ENCODE assay signal across 1 fruit fly cellular context in genomic region chr3L:346656-347640, dm6.
TF ChIP-seq lines count a peak whose summit lies in the region.

mth (minus strand) TSS chr3L:346957.

TF ChIP-seq in whole organism, embryonic, 481 proteins besides CTCF, POLR2A, EP300 and RAD21 (continued from another document and continues in another):
- no peak for TF ChIP-seq Hey (tag; optimal IDR thresholded peaks at IDR 0.05; lab: Kevin White, UChicago)
- TF ChIP-seq CG6791 (GFP tag; IDR thresholded peaks at IDR 0.05; lab: Robert Waterston, UW; ENCODE audit: partially characterized antibody), result peak; percentile 96
- no peak; the same call in 1 of the 2 replicates for TF ChIP-seq CG9215 (GFP tag; IDR thresholded peaks at IDR 0.05; lab: Robert Waterston, UW)
- TF ChIP-seq stwl (tag; optimal IDR thresholded peaks at IDR 0.05; lab: Kevin White, UChicago), result peak; percentile 81
- TF ChIP-seq HLH3B (GFP tag; IDR thresholded peaks at IDR 0.05; lab: Robert Waterston, UW), result no peak
- no peak for TF ChIP-seq Dip2 (GFP tag; IDR thresholded peaks at IDR 0.05; lab: Robert Waterston, UW)
- peak; percentile 94 for TF ChIP-seq Bgb (GFP tag; IDR thresholded peaks at IDR 0.05; lab: Robert Waterston, UW; ENCODE audit: partially characterized antibody)
- no peak for TF ChIP-seq org-1 (GFP tag; optimal IDR thresholded peaks at IDR 0.05; lab: Kevin White, UChicago)
- TF ChIP-seq CG16779 (GFP tag; IDR thresholded peaks at IDR 0.05; lab: Robert Waterston, UW), result no peak
- TF ChIP-seq CG4730 (GFP tag; IDR thresholded peaks at IDR 0.05; lab: Robert Waterston, UW), result no peak
- TF ChIP-seq seq (GFP tag; IDR thresholded peaks at IDR 0.05; lab: Robert Waterston, UW), result no peak
- TF ChIP-seq CG10147 (GFP tag; optimal IDR thresholded peaks at IDR 0.05; lab: Kevin White, UChicago), result no peak
- TF ChIP-seq CG12236 (GFP tag; optimal IDR thresholded peaks at IDR 0.05; lab: Kevin White, UChicago), result no peak
- no peak for TF ChIP-seq CG4404 (GFP tag; IDR thresholded peaks at IDR 0.05; lab: Robert Waterston, UW)
- peak; percentile 22 for TF ChIP-seq Sox100B (GFP tag; optimal IDR thresholded peaks at IDR 0.05; lab: Kevin White, UChicago)
- peak; percentile 51 for TF ChIP-seq CG10366 (GFP tag; IDR thresholded peaks at IDR 0.05; lab: Robert Waterston, UW)
- TF ChIP-seq gem (tag; optimal IDR thresholded peaks at IDR 0.05; lab: Kevin White, UChicago), result peak; percentile 63
- peak; percentile 100 for TF ChIP-seq BEAF-32 (GFP tag; optimal IDR thresholded peaks at IDR 0.05; lab: Kevin White, UChicago)
- peak; percentile 70 for TF ChIP-seq CG10267 (tag; optimal IDR thresholded peaks at IDR 0.05; lab: Kevin White, UChicago)
- no peak for TF ChIP-seq salm (tag; optimal IDR thresholded peaks at IDR 0.05; lab: Kevin White, UChicago)
- TF ChIP-seq Lhr (GFP tag; optimal IDR thresholded peaks at IDR 0.05; lab: Kevin White, UChicago), result peak; percentile 38
- TF ChIP-seq crc (GFP tag; optimal IDR thresholded peaks at IDR 0.05; lab: Kevin White, UChicago), result no peak
- TF ChIP-seq ci (GFP tag; IDR thresholded peaks at IDR 0.05; lab: Robert Waterston, UW), result 0 out of 3 replicates have a peak, but pooled peaks have one; percentile 45
- TF ChIP-seq CG17328 (GFP tag; IDR thresholded peaks at IDR 0.05; lab: Robert Waterston, UW), result no peak
- TF ChIP-seq Ets65A (GFP tag; lab: Kevin White, UChicago), result peak; percentile 97
- TF ChIP-seq CG14860 (GFP tag; IDR thresholded peaks at IDR 0.05; lab: Robert Waterston, UW; ENCODE audit: partially characterized antibody), result peak; percentile 100
- peak; percentile 49 for TF ChIP-seq CG12769 (tag; optimal IDR thresholded peaks at IDR 0.05; lab: Kevin White, UChicago)
- TF ChIP-seq dpn (GFP tag; optimal IDR thresholded peaks at IDR 0.05; lab: Kevin White, UChicago), result peak; percentile 53 to 60
- TF ChIP-seq eve (GFP tag; optimal IDR thresholded peaks at IDR 0.05; lab: Kevin White, UChicago), result peak in 1 of 2 experiments; percentile 72
- TF ChIP-seq CG10321 (GFP tag; IDR thresholded peaks at IDR 0.05; lab: Robert Waterston, UW), result no peak
- peak; percentile 93; the same call in 2 of the 3 replicates for TF ChIP-seq mld (GFP tag; IDR thresholded peaks at IDR 0.05; lab: Robert Waterston, UW; ENCODE audit: partially characterized antibody)
- TF ChIP-seq dm (GFP tag; optimal IDR thresholded peaks at IDR 0.05; lab: Kevin White, UChicago), result peak; percentile 60
- peak; percentile 28 for TF ChIP-seq Antp (GFP tag; optimal IDR thresholded peaks at IDR 0.05; lab: Kevin White, UChicago)
- peak; percentile 49 for TF ChIP-seq CG9817 (tag; optimal IDR thresholded peaks at IDR 0.05; lab: Kevin White, UChicago)
- peak; percentile 32 for TF ChIP-seq CG8924 (tag; optimal IDR thresholded peaks at IDR 0.05; lab: Kevin White, UChicago)
- no peak for TF ChIP-seq CG16815 (GFP tag; optimal IDR thresholded peaks at IDR 0.05; lab: Kevin White, UChicago)
- peak; percentile 57 for TF ChIP-seq CG11504 (tag; optimal IDR thresholded peaks at IDR 0.05; lab: Kevin White, UChicago)
- TF ChIP-seq pum (GFP tag; optimal IDR thresholded peaks at IDR 0.05; lab: Kevin White, UChicago), result peak; percentile 35
- peak in 1 of 2 experiments; percentile 79 for TF ChIP-seq insv (GFP tag; optimal IDR thresholded peaks at IDR 0.05; lab: Kevin White, UChicago)
- peak; percentile 65 for TF ChIP-seq Hmr (GFP tag; optimal IDR thresholded peaks at IDR 0.05; lab: Kevin White, UChicago)
- TF ChIP-seq MESR4 (GFP tag; optimal IDR thresholded peaks at IDR 0.05; lab: Kevin White, UChicago), result peak; percentile 64
- no peak for TF ChIP-seq tgo (GFP tag; IDR thresholded peaks at IDR 0.05; lab: Robert Waterston, UW)
- peak; percentile 26 for TF ChIP-seq ERR (GFP tag; optimal IDR thresholded peaks at IDR 0.05; lab: Kevin White, UChicago)
- peak; percentile 21 for TF ChIP-seq CG3407 (GFP tag; optimal IDR thresholded peaks at IDR 0.05; lab: Kevin White, UChicago)
- TF ChIP-seq oc (tag; optimal IDR thresholded peaks at IDR 0.05; lab: Kevin White, UChicago), result no peak
- no peak for TF ChIP-seq CG4282 (GFP tag; optimal IDR thresholded peaks at IDR 0.05; lab: Kevin White, UChicago)
- no peak for TF ChIP-seq CG6254 (GFP tag; optimal IDR thresholded peaks at IDR 0.05; lab: Kevin White, UChicago)
- peak; percentile 56; the same call in 1 of the 3 replicates for TF ChIP-seq Optix (GFP tag; IDR thresholded peaks at IDR 0.05; lab: Robert Waterston, UW)
- peak; percentile 42; the same call in 1 of the 2 replicates for TF ChIP-seq Adf1 (GFP tag; IDR thresholded peaks at IDR 0.05; lab: Robert Waterston, UW)
- TF ChIP-seq wor (GFP tag; IDR thresholded peaks at IDR 0.05; lab: Robert Waterston, UW), result peak; percentile 30; the same call in 1 of the 2 replicates
- peak; percentile 73 for TF ChIP-seq CG17186 (GFP tag; optimal IDR thresholded peaks at IDR 0.05; lab: Kevin White, UChicago)
- peak; percentile 61 for TF ChIP-seq sug (tag; optimal IDR thresholded peaks at IDR 0.05; lab: Kevin White, UChicago)
- TF ChIP-seq CG14965 (GFP tag; optimal IDR thresholded peaks at IDR 0.05; lab: Kevin White, UChicago; ENCODE audit: borderline replicate concordance), result no peak
- TF ChIP-seq Lim3 (GFP tag; IDR thresholded peaks at IDR 0.05; lab: Robert Waterston, UW), result no peak
- TF ChIP-seq sima (GFP tag; optimal IDR thresholded peaks at IDR 0.05; lab: Kevin White, UChicago), result peak; percentile 2
- TF ChIP-seq MTF-1 (GFP tag; optimal IDR thresholded peaks at IDR 0.05; lab: Kevin White, UChicago; ENCODE audit: borderline replicate concordance), result no peak
- peak; percentile 52 for TF ChIP-seq CG8089 (GFP tag; optimal IDR thresholded peaks at IDR 0.05; lab: Kevin White, UChicago)
- peak; percentile 64 for TF ChIP-seq gro (GFP tag; optimal IDR thresholded peaks at IDR 0.05; lab: Kevin White, UChicago)
- TF ChIP-seq CG10959 (GFP tag; IDR thresholded peaks at IDR 0.05; lab: Robert Waterston, UW), result no peak
- TF ChIP-seq ase (GFP tag; IDR thresholded peaks at IDR 0.05; lab: Robert Waterston, UW), result 0 out of 3 replicates have a peak, but pooled peaks have one; percentile 36
- TF ChIP-seq CG7357 (GFP tag; IDR thresholded peaks at IDR 0.05; lab: Robert Waterston, UW), result peak; percentile 94
- TF ChIP-seq Hand (GFP tag; optimal IDR thresholded peaks at IDR 0.05; lab: Kevin White, UChicago), result no peak
- TF ChIP-seq B-H2 (GFP tag; optimal IDR thresholded peaks at IDR 0.05; lab: Kevin White, UChicago), result no peak
- no peak for TF ChIP-seq lbe (GFP tag; optimal IDR thresholded peaks at IDR 0.05; lab: Kevin White, UChicago)
- peak; percentile 51 for TF ChIP-seq vvl (GFP tag; IDR thresholded peaks at IDR 0.05; lab: Robert Waterston, UW)
- peak; percentile 81 for TF ChIP-seq nmo (GFP tag; optimal IDR thresholded peaks at IDR 0.05; lab: Kevin White, UChicago)
- peak; percentile 57 for TF ChIP-seq Dip3 (GFP tag; optimal IDR thresholded peaks at IDR 0.05; lab: Kevin White, UChicago)
- TF ChIP-seq Hr3 (GFP tag; optimal IDR thresholded peaks at IDR 0.05; lab: Kevin White, UChicago), result no peak
- no peak for TF ChIP-seq CG7372 (GFP tag; IDR thresholded peaks at IDR 0.05; lab: Robert Waterston, UW)
- TF ChIP-seq Gug (GFP tag; IDR thresholded peaks at IDR 0.05; lab: Robert Waterston, UW), result peak; percentile 48; the same call in 1 of the 4 replicates
- peak; percentile 39 for TF ChIP-seq Mes4 (GFP tag; optimal IDR thresholded peaks at IDR 0.05; lab: Kevin White, UChicago)
- no peak for TF ChIP-seq CG10209 (GFP tag; optimal IDR thresholded peaks at IDR 0.05; lab: Kevin White, UChicago)
- TF ChIP-seq CG42726 (GFP tag; IDR thresholded peaks at IDR 0.05; lab: Robert Waterston, UW; ENCODE audit: partially characterized antibody), result peak; percentile 92
- TF ChIP-seq bab2 (GFP tag; optimal IDR thresholded peaks at IDR 0.05; lab: Kevin White, UChicago), result peak; percentile 5
- TF ChIP-seq CkIIα-i1 (GFP tag; IDR thresholded peaks at IDR 0.05; lab: Robert Waterston, UW), result no peak
- peak; percentile 99 for TF ChIP-seq CG13287 (GFP tag; IDR thresholded peaks at IDR 0.05; lab: Robert Waterston, UW; ENCODE audit: partially characterized antibody)
- no peak for TF ChIP-seq fru (optimal IDR thresholded peaks at IDR 0.05; lab: Kevin White, UChicago)
- peak; percentile 22 for TF ChIP-seq kay (GFP tag; optimal IDR thresholded peaks at IDR 0.05; lab: Kevin White, UChicago)
- no peak for TF ChIP-seq CG12299 (tag; optimal IDR thresholded peaks at IDR 0.05; lab: Kevin White, UChicago)
- TF ChIP-seq Mrtf (GFP tag; IDR thresholded peaks at IDR 0.05; lab: Robert Waterston, UW), result no peak
- no peak for TF ChIP-seq CG43689 (GFP tag; IDR thresholded peaks at IDR 0.05; lab: Robert Waterston, UW)
- peak; percentile 40 for TF ChIP-seq bcd (GFP tag; optimal IDR thresholded peaks at IDR 0.05; lab: Kevin White, UChicago)
- peak; percentile 56 for TF ChIP-seq Camta (GFP tag; optimal IDR thresholded peaks at IDR 0.05; lab: Kevin White, UChicago)
- peak; percentile 1 for TF ChIP-seq D19A (tag; optimal IDR thresholded peaks at IDR 0.05; lab: Kevin White, UChicago)
- 0 out of 2 replicates have a peak, but pooled peaks have one; percentile 15 for TF ChIP-seq ranshi (GFP tag; IDR thresholded peaks at IDR 0.05; lab: Robert Waterston, UW)
- no peak for TF ChIP-seq CG15073 (GFP tag; optimal IDR thresholded peaks at IDR 0.05; lab: Kevin White, UChicago)
- no peak for TF ChIP-seq Hr39 (optimal IDR thresholded peaks at IDR 0.05; lab: Kevin White, UChicago)
- TF ChIP-seq BtbVII (GFP tag; optimal IDR thresholded peaks at IDR 0.05; lab: Kevin White, UChicago), result peak; percentile 11
- TF ChIP-seq Rx (GFP tag; IDR thresholded peaks at IDR 0.05; lab: Robert Waterston, UW), result no peak
- no peak for TF ChIP-seq CG18619 (GFP tag; optimal IDR thresholded peaks at IDR 0.05; lab: Kevin White, UChicago)
- peak; percentile 33 for TF ChIP-seq Dp (GFP tag; optimal IDR thresholded peaks at IDR 0.05; lab: Kevin White, UChicago)
- no peak for TF ChIP-seq pfk (GFP tag; optimal IDR thresholded peaks at IDR 0.05; lab: Kevin White, UChicago)
- TF ChIP-seq onecut (GFP tag; IDR thresholded peaks at IDR 0.05; lab: Robert Waterston, UW), result no peak
- no peak for TF ChIP-seq CG10274 (GFP tag; optimal IDR thresholded peaks at IDR 0.05; lab: Kevin White, UChicago)
- peak in 2 of 3 experiments; percentile 25 to 32 for TF ChIP-seq lola (GFP tag; optimal IDR thresholded peaks at IDR 0.05; lab: Kevin White, UChicago)
- TF ChIP-seq HmgD (GFP tag; optimal IDR thresholded peaks at IDR 0.05; lab: Kevin White, UChicago), result no peak
- no peak for TF ChIP-seq run (tag; optimal IDR thresholded peaks at IDR 0.05; lab: Kevin White, UChicago)
- no peak for TF ChIP-seq H2.0 (GFP tag; IDR thresholded peaks at IDR 0.05; lab: Robert Waterston, UW)
- peak; percentile 96 for TF ChIP-seq ssp (GFP tag; IDR thresholded peaks at IDR 0.05; lab: Robert Waterston, UW)
- TF ChIP-seq zfh1 (GFP tag; IDR thresholded peaks at IDR 0.05; lab: Robert Waterston, UW), result 0 out of 3 replicates have a peak, but pooled peaks have one; percentile 34
- no peak for TF ChIP-seq CG16863 (GFP tag; optimal IDR thresholded peaks at IDR 0.05; lab: Kevin White, UChicago)
- TF ChIP-seq CG32532 (GFP tag; IDR thresholded peaks at IDR 0.05; lab: Robert Waterston, UW), result peak; percentile 63
- no peak for TF ChIP-seq pita (GFP tag; optimal IDR thresholded peaks at IDR 0.05; lab: Kevin White, UChicago)
- no peak for TF ChIP-seq ash1 (GFP tag; optimal IDR thresholded peaks at IDR 0.05; lab: Kevin White, UChicago)
- no peak for TF ChIP-seq gcm2 (GFP tag; optimal IDR thresholded peaks at IDR 0.05; lab: Kevin White, UChicago)
- peak; percentile 89 for TF ChIP-seq CG9437 (GFP tag; optimal IDR thresholded peaks at IDR 0.05; lab: Kevin White, UChicago)
- TF ChIP-seq p53 (GFP tag; optimal IDR thresholded peaks at IDR 0.05; lab: Kevin White, UChicago), result peak; percentile 18
- peak; percentile 58 for TF ChIP-seq pho (GFP tag; optimal IDR thresholded peaks at IDR 0.05; lab: Kevin White, UChicago)
- peak; percentile 84 for TF ChIP-seq Med (GFP tag; lab: Kevin White, UChicago)
- TF ChIP-seq cas (GFP tag; IDR thresholded peaks at IDR 0.05; lab: Robert Waterston, UW), result no peak
- no peak for TF ChIP-seq NK7.1 (GFP tag; optimal IDR thresholded peaks at IDR 0.05; lab: Kevin White, UChicago)
- no peak for TF ChIP-seq CG8359 (GFP tag; optimal IDR thresholded peaks at IDR 0.05; lab: Kevin White, UChicago; ENCODE audit: borderline replicate concordance)
- TF ChIP-seq zf30C (GFP tag; optimal IDR thresholded peaks at IDR 0.05; lab: Kevin White, UChicago), result no peak
- TF ChIP-seq Blimp-1 (GFP tag; optimal IDR thresholded peaks at IDR 0.05; lab: Kevin White, UChicago), result peak; percentile 9
- TF ChIP-seq grau (tag; optimal IDR thresholded peaks at IDR 0.05; lab: Kevin White, UChicago), result peak; percentile 49
- peak; percentile 10 for TF ChIP-seq CG10431 (GFP tag; optimal IDR thresholded peaks at IDR 0.05; lab: Kevin White, UChicago)
- peak in 1 of 2 experiments; percentile 90 for TF ChIP-seq tll (GFP tag; optimal IDR thresholded peaks at IDR 0.05; lab: Kevin White, UChicago)
- peak; percentile 75 for TF ChIP-seq CG1603 (tag; optimal IDR thresholded peaks at IDR 0.05; lab: Kevin White, UChicago)
- TF ChIP-seq Oli (tag; optimal IDR thresholded peaks at IDR 0.05; lab: Kevin White, UChicago), result peak; percentile 3
- TF ChIP-seq wdn (GFP tag; IDR thresholded peaks at IDR 0.05; lab: Robert Waterston, UW), result no peak
- peak; percentile 43 for TF ChIP-seq Mad (GFP tag; optimal IDR thresholded peaks at IDR 0.05; lab: Kevin White, UChicago)
- TF ChIP-seq CG1647 (GFP tag; optimal IDR thresholded peaks at IDR 0.05; lab: Kevin White, UChicago), result peak; percentile 7
- TF ChIP-seq her (GFP tag; optimal IDR thresholded peaks at IDR 0.05; lab: Kevin White, UChicago), result peak; percentile 15
- no peak for TF ChIP-seq cwo (GFP tag; optimal IDR thresholded peaks at IDR 0.05; lab: Kevin White, UChicago)
- 0 out of 2 replicates have a peak, but pooled peaks have one; percentile 19 for TF ChIP-seq gt (GFP tag; IDR thresholded peaks at IDR 0.05; lab: Robert Waterston, UW)
- peak; percentile 97 for TF ChIP-seq nerfin-2 (GFP tag; IDR thresholded peaks at IDR 0.05; lab: Robert Waterston, UW; ENCODE audit: partially characterized antibody)
- no peak for TF ChIP-seq psq (GFP tag; optimal IDR thresholded peaks at IDR 0.05; lab: Kevin White, UChicago)
- no peak for TF ChIP-seq prd (optimal IDR thresholded peaks at IDR 0.05; lab: Kevin White, UChicago)
- TF ChIP-seq prd (GFP tag; IDR thresholded peaks at IDR 0.05; lab: Robert Waterston, UW), result peak; percentile 63
- peak; percentile 37; the same call in 1 of the 2 replicates for TF ChIP-seq Xrp1 (GFP tag; IDR thresholded peaks at IDR 0.05; lab: Robert Waterston, UW)
- TF ChIP-seq Opbp (GFP tag; IDR thresholded peaks at IDR 0.05; lab: Robert Waterston, UW; ENCODE audit: partially characterized antibody), result peak; percentile 96
- peak; percentile 79 for TF ChIP-seq Dref (GFP tag; IDR thresholded peaks at IDR 0.05; lab: Robert Waterston, UW)
